Worm (Caenorhabditis elegans) whole organism, L2 larva: ENCODE measurements around the gene acer-1.
A peak's percentile ranks its signal among the peaks of the same experiment; 100 is the strongest.

Experiments
- C34F6.9 ChIP-seq: fragments of 150-350 bp; optimal IDR thresholded peaks from 2 replicates; lab custom pipeline; 2014; ENCODE audit warnings: missing biosample characterization, missing genetic modification characterization
- F13H6.1 ChIP-seq: sonication (generic microtip); optimal IDR thresholded peaks from 2 replicates; lab custom pipeline; 2016; ENCODE audit warnings: missing genetic modification characterization, missing compliant biosample characterization
- R02D3.7 ChIP-seq: fragments of 150-350 bp; optimal IDR thresholded peaks from 2 replicates; lab custom pipeline; 2014; ENCODE audit warnings: missing biosample characterization, missing genetic modification characterization
- ZK546.5 ChIP-seq: sonication (generic microtip); optimal IDR thresholded peaks from 2 replicates; lab custom pipeline; 2017; ENCODE audit warnings: missing biosample characterization, missing genetic modification characterization
- aly-2 ChIP-seq: fragments of 150-350 bp; optimal IDR thresholded peaks from 2 replicates; lab custom pipeline; 2014; ENCODE audit warnings: missing biosample characterization, missing genetic modification characterization
- ama-1 ChIP-seq: fragments of 150-350 bp; optimal IDR thresholded peaks from 2 replicates; lab custom pipeline; 2018; ENCODE audit warnings: inconsistent platforms
- ceh-16 ChIP-seq: fragments of 150-350 bp; optimal IDR thresholded peaks from 2 replicates; lab custom pipeline; 2014; ENCODE audit warnings: missing biosample characterization, missing genetic modification characterization
- ceh-82 ChIP-seq: fragments of 150-350 bp; optimal IDR thresholded peaks from 2 replicates; lab custom pipeline; 2014; ENCODE audit warnings: missing biosample characterization, missing genetic modification characterization
- crh-2 ChIP-seq: sonication (generic microtip); optimal IDR thresholded peaks from 2 replicates; lab custom pipeline; 2017; ENCODE audit warnings: missing biosample characterization, missing genetic modification characterization
- dmd-4 ChIP-seq: sonication (generic microtip); optimal IDR thresholded peaks from 2 replicates; lab custom pipeline; 2017; ENCODE audit warnings: missing biosample characterization, missing genetic modification characterization
- egl-27 ChIP-seq: sonication (generic microtip); optimal IDR thresholded peaks from 3 replicates; lab custom pipeline; 2017; ENCODE audit warnings: missing biosample characterization, missing genetic modification reagents, missing genetic modification characterization
- elt-1 ChIP-seq: fragments of 150-350 bp; optimal IDR thresholded peaks from 2 replicates; lab custom pipeline; 2014; ENCODE audit warnings: missing biosample characterization, missing genetic modification characterization
- elt-3 ChIP-seq: sonication (generic microtip); optimal IDR thresholded peaks from 2 replicates; lab custom pipeline; 2017; ENCODE audit warnings: missing biosample characterization, missing genetic modification characterization
- fos-1 ChIP-seq: fragments of 150-350 bp; optimal IDR thresholded peaks from 2 replicates; lab custom pipeline; 2014; ENCODE audit warnings: missing biosample characterization, missing genetic modification characterization
- gmeb-1 ChIP-seq: fragments of 150-350 bp; optimal IDR thresholded peaks from 2 replicates; lab custom pipeline; 2014; ENCODE audit warnings: missing biosample characterization, missing genetic modification characterization
- lin-11 ChIP-seq: fragments of 150-350 bp; sonication (generic microtip); optimal IDR thresholded peaks from 2 replicates; lab custom pipeline; 2014; ENCODE audit warnings: missing biosample characterization, missing genetic modification characterization, inconsistent platforms, mixed read lengths
- lin-39 ChIP-seq: fragments of 150-350 bp; optimal IDR thresholded peaks from 2 replicates; lab custom pipeline; 2014; ENCODE audit warnings: missing biosample characterization, missing genetic modification reagents, missing genetic modification characterization
- lsy-2 ChIP-seq, 2 experiments: fragments of 150-350 bp in 1 of 2; sonication (generic microtip) in 1 of 2; optimal IDR thresholded peaks; 2 replicates each; lab custom pipeline; 2014 to 2017; ENCODE audit warnings: missing biosample characterization in 2 of 2, missing genetic modification characterization in 2 of 2
- mab-5 ChIP-seq: fragments of 150-350 bp; optimal IDR thresholded peaks from 2 replicates; lab custom pipeline; 2014; ENCODE audit warnings: missing biosample characterization, missing genetic modification characterization
- mbf-1 ChIP-seq: sonication (generic microtip); optimal IDR thresholded peaks from 2 replicates; lab custom pipeline; 2017; ENCODE audit warnings: missing biosample characterization, missing genetic modification characterization
- mdl-1 ChIP-seq, 2 experiments: fragments of 150-350 bp in 1 of 2; sonication (generic microtip) in 1 of 2; optimal IDR thresholded peaks; 2 replicates each; lab custom pipeline; 2017; ENCODE audit warnings: missing biosample characterization in 2 of 2, missing genetic modification characterization in 2 of 2
- nhr-10 ChIP-seq: sonication (generic microtip); optimal IDR thresholded peaks from 2 replicates; lab custom pipeline; 2017; ENCODE audit warnings: missing biosample characterization, missing genetic modification characterization
- nhr-11 ChIP-seq: fragments of 150-350 bp; optimal IDR thresholded peaks from 2 replicates; lab custom pipeline; 2014; ENCODE audit warnings: missing biosample characterization, missing genetic modification characterization
- nhr-12 ChIP-seq: fragments of 150-350 bp; optimal IDR thresholded peaks from 2 replicates; lab custom pipeline; 2014; ENCODE audit warnings: missing biosample characterization, missing genetic modification characterization
- nhr-129 ChIP-seq: fragments of 150-350 bp; optimal IDR thresholded peaks from 2 replicates; lab custom pipeline; 2014; ENCODE audit warnings: missing biosample characterization, missing genetic modification characterization
- nhr-237 ChIP-seq: fragments of 150-350 bp; optimal IDR thresholded peaks from 2 replicates; lab custom pipeline; 2014; ENCODE audit warnings: missing biosample characterization, missing genetic modification characterization
- nhr-25 ChIP-seq: fragments of 150-350 bp; sonication (generic microtip); optimal IDR thresholded peaks from 3 replicates; lab custom pipeline; 2014; ENCODE audit warnings: missing biosample characterization, missing genetic modification characterization
- nhr-6 ChIP-seq: fragments of 150-350 bp; optimal IDR thresholded peaks from 2 replicates; lab custom pipeline; 2014; ENCODE audit warnings: missing biosample characterization, missing genetic modification characterization
- nhr-77 ChIP-seq: fragments of 150-350 bp; optimal IDR thresholded peaks from 2 replicates; lab custom pipeline; 2014; ENCODE audit warnings: missing biosample characterization, missing genetic modification characterization
- peb-1 ChIP-seq: fragments of 150-350 bp; optimal IDR thresholded peaks from 2 replicates; lab custom pipeline; 2014; ENCODE audit warnings: missing biosample characterization, missing genetic modification characterization
- sem-4 ChIP-seq: fragments of 150-350 bp; optimal IDR thresholded peaks from 2 replicates; lab custom pipeline; 2014; ENCODE audit warnings: missing biosample characterization, missing genetic modification reagents, missing genetic modification characterization
- sma-3 ChIP-seq: sonication (generic microtip); optimal IDR thresholded peaks from 2 replicates; lab custom pipeline; 2016; ENCODE audit warnings: missing genetic modification reagents, missing genetic modification characterization, missing compliant biosample characterization
- sma-9 ChIP-seq, 2 experiments: fragments of 150-350 bp in 1 of 2; sonication (generic microtip) in 1 of 2; optimal IDR thresholded peaks; 2 replicates each; lab custom pipeline; 2014 to 2016; ENCODE audit warnings: missing genetic modification characterization in 2 of 2, mild to moderate bottlenecking in 1 of 2, missing biosample characterization in 1 of 2, missing compliant biosample characterization in 1 of 2, missing genetic modification reagents in 1 of 2, moderate library complexity in 1 of 2
- unc-55 ChIP-seq: fragments of 150-350 bp; sonication (generic microtip); optimal IDR thresholded peaks from 3 replicates; lab custom pipeline; 2014; ENCODE audit warnings: missing biosample characterization, missing genetic modification reagents, missing genetic modification characterization
- unc-62 ChIP-seq: fragments of 150-350 bp; optimal IDR thresholded peaks from 2 replicates; lab custom pipeline; 2014; ENCODE audit warnings: missing biosample characterization, missing genetic modification reagents, missing genetic modification characterization
- zag-1 ChIP-seq: fragments of 150-350 bp; optimal IDR thresholded peaks from 2 replicates; lab custom pipeline; 2014; ENCODE audit warnings: missing biosample characterization, missing genetic modification characterization
- ztf-1 ChIP-seq: fragments of 200-800 bp; sonication (Bioruptor generic); conservative IDR thresholded peaks from 2 replicates; pipeline ENCODE4 v1.3.6; 2022; ENCODE audit warnings: missing genetic modification characterization, missing compliant biosample characterization
- ztf-11 ChIP-seq: sonication (generic microtip); optimal IDR thresholded peaks from 2 replicates; lab custom pipeline; 2017; ENCODE audit warnings: missing biosample characterization, missing genetic modification characterization
- ztf-4 ChIP-seq: fragments of 150-350 bp; optimal IDR thresholded peaks from 2 replicates; lab custom pipeline; 2014; ENCODE audit warnings: missing biosample characterization, missing genetic modification characterization

Gene acer-1

ce11 chrII:6872493-6872892 lies 17.7 kb downstream of the acer-1 start, which contains the start of gene C44B7.5:
Gene C44B7.5, minus strand, starts transcription at chrII:6872593.
- TF ChIP-seq nhr-129 (tag; lab: Kevin White, UChicago) (no peak), zag-1 (tag; lab: Kevin White, UChicago) (no peak), ztf-1 (GFP tag; lab: Robert Waterston, UW) (no peak), nhr-237 (tag; lab: Kevin White, UChicago) (no peak), ceh-16 (tag; lab: Kevin White, UChicago) (no peak), elt-1 (tag; lab: Kevin White, UChicago) (no peak), nhr-6 (tag; lab: Kevin White, UChicago) (no peak), aly-2 (tag; lab: Kevin White, UChicago) (no peak), lin-39 (tag; lab: Kevin White, UChicago) (no peak), dmd-4 (tag; lab: Kevin White, UChicago) (no peak), mdl-1 (tag; optimal IDR thresholded peaks at IDR 0.05; lab: Kevin White, UChicago) (no peak), F13H6.1 (no peak), ceh-82 (tag; lab: Kevin White, UChicago) (no peak), ZK546.5 (tag; lab: Kevin White, UChicago) (no peak), mab-5 (tag; lab: Kevin White, UChicago) (no peak), unc-62 (GFP tag; lab: Kevin White, UChicago) (no peak)
- TF ChIP-seq, all 48 proteins: peak for 0

- TF ChIP-seq nhr-237 (tag; lab: Kevin White, UChicago) (no peak), crh-2 (tag; lab: Kevin White, UChicago) (peak; percentile 92), lsy-2 (tag; optimal IDR thresholded peaks at IDR 0.05; lab: Kevin White, UChicago) (peak in 1 of 2 experiments; percentile 15)
Observed at ce11 chrII:6870803-6871202, 19.4 kb downstream of the acer-1 start, which contains the start of gene clhm-1. Gene clhm-1, minus strand, starts transcription at chrII:6871009.

- TF ChIP-seq nhr-25 (tag; lab: Kevin White, UChicago), result no peak
- TF ChIP-seq lin-39 (tag; lab: Kevin White, UChicago), result no peak
- TF ChIP-seq nhr-11 (tag; lab: Kevin White, UChicago), result no peak
Observed at ce11 chrII:6863652-6864051, 26.5 kb downstream of the acer-1 start, which contains the start of gene aff-1. Gene aff-1, minus strand, starts transcription at chrII:6863752.

ce11 chrII:6860043-6860442 lies 30.2 kb downstream of the acer-1 start:
- no peak for TF ChIP-seq ama-1 (lab: Kevin White, UChicago)
- no peak for TF ChIP-seq nhr-11 (tag; lab: Kevin White, UChicago)
- no peak for TF ChIP-seq nhr-77 (tag; lab: Kevin White, UChicago)
- TF ChIP-seq peb-1 (tag; lab: Kevin White, UChicago), result no peak
- TF ChIP-seq sma-3 (GFP tag; lab: Kevin White, UChicago), result no peak
- no peak for TF ChIP-seq nhr-237 (tag; lab: Kevin White, UChicago)
- TF ChIP-seq lin-39 (tag; lab: Kevin White, UChicago), result no peak
- no peak for TF ChIP-seq nhr-10 (tag; lab: Kevin White, UChicago)
- TF ChIP-seq zag-1 (tag; lab: Kevin White, UChicago), result no peak
- no peak for TF ChIP-seq ztf-11 (tag; lab: Kevin White, UChicago)
- TF ChIP-seq ceh-82 (tag; lab: Kevin White, UChicago), result no peak
- TF ChIP-seq ztf-1 (GFP tag; lab: Robert Waterston, UW), result no peak
- no peak for TF ChIP-seq ztf-4 (tag; lab: Kevin White, UChicago)
- no peak for TF ChIP-seq lin-11 (tag; lab: Kevin White, UChicago)
- no peak for TF ChIP-seq R02D3.7 (tag; lab: Kevin White, UChicago)

- TF ChIP-seq unc-62 (GFP tag; lab: Kevin White, UChicago) (no peak), ztf-1 (GFP tag; lab: Robert Waterston, UW) (no peak), aly-2 (tag; lab: Kevin White, UChicago) (no peak), mbf-1 (tag; lab: Kevin White, UChicago) (no peak), fos-1 (tag; lab: Kevin White, UChicago) (peak; percentile 60), gmeb-1 (tag; lab: Kevin White, UChicago) (peak; percentile 1), F13H6.1 (peak; percentile 70), lsy-2 (tag; optimal IDR thresholded peaks at IDR 0.05; lab: Kevin White, UChicago) (peak in 1 of 2 experiments; percentile 37), elt-3 (tag; lab: Kevin White, UChicago) (no peak), mdl-1 (tag; optimal IDR thresholded peaks at IDR 0.05; lab: Kevin White, UChicago) (no peak), zag-1 (tag; lab: Kevin White, UChicago) (peak; percentile 17), egl-27 (tag; lab: Kevin White, UChicago) (no peak), sem-4 (no peak), nhr-12 (tag; lab: Kevin White, UChicago) (no peak), ceh-16 (tag; lab: Kevin White, UChicago) (no peak), crh-2 (tag; lab: Kevin White, UChicago) (peak; percentile 26), lin-11 (tag; lab: Kevin White, UChicago) (no peak), sma-9 (GFP tag; optimal IDR thresholded peaks at IDR 0.05; lab: Kevin White, UChicago) (peak; percentile 15), sma-9 (tag; optimal IDR thresholded peaks at IDR 0.05; lab: Kevin White, UChicago) (no peak), nhr-25 (tag; lab: Kevin White, UChicago) (no peak), unc-55 (GFP tag; lab: Kevin White, UChicago) (peak; percentile 6), nhr-129 (tag; lab: Kevin White, UChicago) (peak; percentile 84), ama-1 (lab: Kevin White, UChicago) (no peak), ZK546.5 (tag; lab: Kevin White, UChicago) (no peak), C34F6.9 (tag; lab: Kevin White, UChicago) (peak; percentile 36)
- TF ChIP-seq, all 48 proteins: peak for 10
Observed at ce11 chrII:6858835-6859234, 31.4 kb downstream of the acer-1 start.
